Fruit fly (Drosophila melanogaster) whole organism, embryonic: ENCODE data around the gene CG13359.

Experiments used
- CG10366 ChIP-seq: fragments of 200-800 bp; sonication (Bioruptor generic); IDR thresholded peaks from 2 replicates; pipeline ENCODE4 v1.3.6; 2022; ENCODE audit warnings: missing biosample characterization, missing genetic modification characterization
- CG11504 ChIP-seq: fragments of 200-800 bp; sonication (Bioruptor generic); optimal IDR thresholded peaks from 3 replicates; lab custom pipeline; 2019; ENCODE audit warnings: missing biosample characterization, mild to moderate bottlenecking, missing genetic modification characterization, moderate library complexity
- CG11723 ChIP-seq: fragments of 200-800 bp; sonication (Bioruptor generic); optimal IDR thresholded peaks from 2 replicates; lab custom pipeline; 2017; ENCODE audit warnings: missing biosample characterization, mild to moderate bottlenecking, missing genetic modification characterization
- CG1233 ChIP-seq: fragments of 200-800 bp; sonication (Bioruptor generic); optimal IDR thresholded peaks from 4 replicates; lab custom pipeline; 2018; ENCODE audit warnings: missing biosample characterization, mild to moderate bottlenecking, missing genetic modification characterization
- CG13775 ChIP-seq: fragments of 200-800 bp; sonication (Bioruptor generic); optimal IDR thresholded peaks from 3 replicates; lab custom pipeline; 2017; ENCODE audit warnings: missing biosample characterization, mild to moderate bottlenecking, missing genetic modification characterization
- CG14667 ChIP-seq: fragments of 200-800 bp; sonication (Bioruptor generic); IDR thresholded peaks from 2 replicates; pipeline ENCODE4 v1.3.6; 2022; ENCODE audit warnings: missing biosample characterization, missing genetic modification characterization
- CG15011 ChIP-seq: fragments of 200-800 bp; sonication (Bioruptor generic); optimal IDR thresholded peaks from 3 replicates; lab custom pipeline; 2018; ENCODE audit warnings: missing biosample characterization, mild to moderate bottlenecking, missing genetic modification characterization
- CG16815 ChIP-seq: fragments of 200-800 bp; sonication (Bioruptor generic); optimal IDR thresholded peaks from 3 replicates; lab custom pipeline; 2017; ENCODE audit warnings: missing biosample characterization, mild to moderate bottlenecking, missing genetic modification characterization
- CG17612 ChIP-seq: fragments of 200-800 bp; sonication (Bioruptor generic); IDR thresholded peaks from 2 replicates; pipeline ENCODE4 v1.3.6; 2022; ENCODE audit warnings: missing biosample characterization, missing genetic modification characterization
- CG2116 ChIP-seq: fragments of 200-800 bp; sonication (Bioruptor generic); optimal IDR thresholded peaks from 3 replicates; lab custom pipeline; 2018; ENCODE audit warnings: missing biosample characterization, mild to moderate bottlenecking, missing genetic modification characterization
- CG30403 ChIP-seq: fragments of 200-800 bp; sonication (Bioruptor generic); optimal IDR thresholded peaks from 3 replicates; lab custom pipeline; 2016; ENCODE audit warnings: missing biosample characterization, missing genetic modification characterization
- CG31388 ChIP-seq: fragments of 200-800 bp; sonication (Bioruptor generic); optimal IDR thresholded peaks from 2 replicates; lab custom pipeline; 2016; ENCODE audit warnings: missing biosample characterization, missing genetic modification characterization
- CG4424 ChIP-seq: fragments of 200-800 bp; sonication (Bioruptor generic); optimal IDR thresholded peaks from 3 replicates; lab custom pipeline; 2016; ENCODE audit warnings: missing biosample characterization, missing genetic modification characterization
- CG4707 ChIP-seq: fragments of 200-800 bp; sonication (Bioruptor generic); optimal IDR thresholded peaks from 2 replicates; lab custom pipeline; 2018; ENCODE audit warnings: missing biosample characterization, mild to moderate bottlenecking, missing genetic modification characterization, moderate library complexity
- CG6813 ChIP-seq: fragments of 200-800 bp; sonication (Bioruptor generic); optimal IDR thresholded peaks from 2 replicates; lab custom pipeline; 2017; ENCODE audit warnings: missing biosample characterization, missing genetic modification characterization, mild to moderate bottlenecking, moderate library complexity, missing genetic modification reagents
- CG6854 ChIP-seq: fragments of 200-800 bp; sonication (Bioruptor generic); optimal IDR thresholded peaks from 3 replicates; lab custom pipeline; 2017; ENCODE audit warnings: missing biosample characterization, mild to moderate bottlenecking, missing genetic modification characterization
- CG9437 ChIP-seq: fragments of 200-800 bp; sonication (Bioruptor generic); optimal IDR thresholded peaks from 2 replicates; lab custom pipeline; 2018; ENCODE audit warnings: missing biosample characterization, mild to moderate bottlenecking, missing genetic modification characterization
- Chrac-16 ChIP-seq: fragments of 200-800 bp; sonication (Bioruptor generic); optimal IDR thresholded peaks from 3 replicates; lab custom pipeline; 2016; ENCODE audit warnings: missing biosample characterization, missing genetic modification characterization
- D ChIP-seq, 2 experiments: fragments of 200-800 bp in 1 of 2; fragments of >200 bp in 1 of 2; sonication (Bioruptor generic) in 1 of 2; optimal IDR thresholded peaks; 2 replicates in 1 of 2; 3 replicates in 1 of 2; lab custom pipeline; 2017; ENCODE audit warnings: mild to moderate bottlenecking in 1 of 2, missing biosample characterization in 1 of 2, missing genetic modification characterization in 1 of 2, missing genetic modification reagents in 1 of 2
- Fer1 ChIP-seq: fragments of 200-800 bp; sonication (Bioruptor generic); optimal IDR thresholded peaks from 2 replicates; lab custom pipeline; 2017; ENCODE audit warnings: missing biosample characterization, mild to moderate bottlenecking, missing genetic modification characterization
- HLHmδ ChIP-seq: fragments of 200-800 bp; sonication (Bioruptor generic); optimal IDR thresholded peaks from 2 replicates; lab custom pipeline; 2018; ENCODE audit warnings: missing biosample characterization, mild to moderate bottlenecking, missing genetic modification characterization, moderate library complexity
- Hmr ChIP-seq: fragments of 200-800 bp; sonication (Bioruptor generic); optimal IDR thresholded peaks from 3 replicates; lab custom pipeline; 2017; ENCODE audit warnings: mild to moderate bottlenecking, missing biosample characterization, missing genetic modification reagents, missing genetic modification characterization
- Mad ChIP-seq: fragments of 200-800 bp; sonication (Bioruptor generic); optimal IDR thresholded peaks from 2 replicates; lab custom pipeline; 2016; ENCODE audit warnings: missing biosample characterization, missing genetic modification characterization
- Max ChIP-seq: fragments of 200-800 bp; sonication (Bioruptor generic); optimal IDR thresholded peaks from 2 replicates; lab custom pipeline; 2016; ENCODE audit warnings: missing biosample characterization, mild to moderate bottlenecking, missing genetic modification characterization
- Neu2 ChIP-seq: fragments of 200-800 bp; sonication (Bioruptor generic); optimal IDR thresholded peaks from 3 replicates; lab custom pipeline; 2016; ENCODE audit warnings: missing biosample characterization, missing genetic modification characterization, borderline replicate concordance
- Spps ChIP-seq: fragments of 200-800 bp; sonication (Bioruptor generic); optimal IDR thresholded peaks from 2 replicates; lab custom pipeline; 2018; ENCODE audit warnings: missing biosample characterization, mild to moderate bottlenecking, missing genetic modification characterization
- Sry-δ ChIP-seq: fragments of 200-800 bp; sonication (Bioruptor generic); optimal IDR thresholded peaks from 2 replicates; lab custom pipeline; 2016; ENCODE audit warnings: missing biosample characterization, missing genetic modification characterization
- Xrp1 ChIP-seq: fragments of 200-800 bp; sonication (Bioruptor generic); IDR thresholded peaks from 2 replicates; pipeline ENCODE4 v1.3.6; 2022; ENCODE audit warnings: missing biosample characterization, missing genetic modification characterization
- ap ChIP-seq: fragments of 200-800 bp; sonication (Bioruptor generic); IDR thresholded peaks from 2 replicates; pipeline ENCODE4 v1.3.6; 2022; ENCODE audit warnings: missing biosample characterization, missing genetic modification characterization
- ato ChIP-seq: fragments of 200-800 bp; sonication (Bioruptor generic); IDR thresholded peaks from 2 replicates; pipeline ENCODE4 v1.3.6; 2022; ENCODE audit warnings: missing biosample characterization, missing genetic modification characterization; ENCODE audit not compliant: partially characterized antibody
- az2 ChIP-seq: fragments of 200-800 bp; sonication (Bioruptor generic); optimal IDR thresholded peaks from 3 replicates; lab custom pipeline; 2016; ENCODE audit warnings: missing biosample characterization, missing genetic modification characterization
- bcd ChIP-seq: fragments of 200-800 bp; sonication (Bioruptor generic); optimal IDR thresholded peaks from 2 replicates; lab custom pipeline; 2017; ENCODE audit warnings: missing biosample characterization, mild to moderate bottlenecking, missing genetic modification characterization
- br ChIP-seq: fragments of >200 bp; optimal IDR thresholded peaks from 2 replicates; lab custom pipeline; 2017
- dmrt99B ChIP-seq: fragments of 200-800 bp; sonication (Bioruptor generic); optimal IDR thresholded peaks from 2 replicates; lab custom pipeline; 2018; ENCODE audit warnings: missing biosample characterization, mild to moderate bottlenecking, missing genetic modification characterization, moderate library complexity
- ewg ChIP-seq: fragments of 200-800 bp; sonication (Bioruptor generic); optimal IDR thresholded peaks from 3 replicates; lab custom pipeline; 2017; ENCODE audit warnings: mild to moderate bottlenecking, missing biosample characterization, missing genetic modification reagents, missing genetic modification characterization
- exex ChIP-seq: fragments of 200-800 bp; sonication (Bioruptor generic); optimal IDR thresholded peaks from 4 replicates; lab custom pipeline; 2018; ENCODE audit warnings: missing biosample characterization, mild to moderate bottlenecking, missing genetic modification characterization, moderate library complexity
- gcm2 ChIP-seq: fragments of 200-800 bp; sonication (Bioruptor generic); optimal IDR thresholded peaks from 2 replicates; lab custom pipeline; 2016; ENCODE audit warnings: missing biosample characterization, missing genetic modification characterization
- hth ChIP-seq: fragments of >200 bp; optimal IDR thresholded peaks from 2 replicates; lab custom pipeline; 2017; ENCODE audit warnings: inconsistent platforms
- lab ChIP-seq: fragments of 200-800 bp; sonication (Bioruptor generic); optimal IDR thresholded peaks from 3 replicates; lab custom pipeline; 2017; ENCODE audit warnings: missing biosample characterization, missing genetic modification characterization, mild to moderate bottlenecking, moderate library complexity, missing genetic modification reagents
- org-1 ChIP-seq: fragments of 200-800 bp; sonication (Bioruptor generic); optimal IDR thresholded peaks from 2 replicates; lab custom pipeline; 2017; ENCODE audit warnings: missing biosample characterization, missing genetic modification characterization
- psq ChIP-seq: fragments of 200-800 bp; sonication (Bioruptor generic); optimal IDR thresholded peaks from 2 replicates; lab custom pipeline; 2017; ENCODE audit warnings: missing biosample characterization, missing genetic modification characterization
- rib ChIP-seq: fragments of 200-800 bp; sonication (Bioruptor generic); IDR thresholded peaks from 2 replicates; pipeline ENCODE4 v1.3.6; 2022; ENCODE audit warnings: missing biosample characterization, missing genetic modification characterization
- seq ChIP-seq: fragments of 200-800 bp; sonication (Bioruptor generic); IDR thresholded peaks from 2 replicates; pipeline ENCODE4 v1.3.6; 2022; ENCODE audit warnings: missing biosample characterization, missing genetic modification characterization
- sisA ChIP-seq: fragments of 200-800 bp; sonication (Bioruptor generic); IDR thresholded peaks from 2 replicates; pipeline ENCODE4 v1.3.6; 2022; ENCODE audit warnings: missing biosample characterization, missing genetic modification characterization
- slou ChIP-seq: fragments of 200-800 bp; sonication (Bioruptor generic); optimal IDR thresholded peaks from 3 replicates; lab custom pipeline; 2016; ENCODE audit warnings: missing biosample characterization, missing genetic modification characterization
- slp2 ChIP-seq: fragments of 200-800 bp; sonication (Bioruptor generic); optimal IDR thresholded peaks from 2 replicates; lab custom pipeline; 2016; ENCODE audit warnings: missing biosample characterization, missing genetic modification characterization
- sob ChIP-seq: fragments of 200-800 bp; sonication (Bioruptor generic); IDR thresholded peaks from 2 replicates; pipeline ENCODE4 v1.3.6; 2022; ENCODE audit warnings: missing biosample characterization, missing genetic modification characterization
- sr ChIP-seq: fragments of 200-800 bp; sonication (Bioruptor generic); IDR thresholded peaks from 3 replicates; pipeline ENCODE4 v1.3.6; 2022; ENCODE audit warnings: missing biosample characterization, missing genetic modification characterization
- ssp ChIP-seq: fragments of 200-800 bp; sonication (Bioruptor generic); IDR thresholded peaks from 2 replicates; pipeline ENCODE4 v1.3.6; 2022; ENCODE audit warnings: missing biosample characterization, missing genetic modification characterization
- stwl ChIP-seq: fragments of 200-800 bp; sonication (Bioruptor generic); optimal IDR thresholded peaks from 3 replicates; lab custom pipeline; 2018; ENCODE audit warnings: missing biosample characterization, mild to moderate bottlenecking, missing genetic modification characterization, moderate library complexity
- tup ChIP-seq: fragments of 200-800 bp; sonication (Bioruptor generic); optimal IDR thresholded peaks from 2 replicates; lab custom pipeline; 2016; ENCODE audit warnings: missing biosample characterization, mild to moderate bottlenecking, missing genetic modification characterization, moderate library complexity
- yki ChIP-seq: fragments of >200 bp; optimal IDR thresholded peaks from 3 replicates; lab custom pipeline; 2018

CG13359 gene

DNA sequence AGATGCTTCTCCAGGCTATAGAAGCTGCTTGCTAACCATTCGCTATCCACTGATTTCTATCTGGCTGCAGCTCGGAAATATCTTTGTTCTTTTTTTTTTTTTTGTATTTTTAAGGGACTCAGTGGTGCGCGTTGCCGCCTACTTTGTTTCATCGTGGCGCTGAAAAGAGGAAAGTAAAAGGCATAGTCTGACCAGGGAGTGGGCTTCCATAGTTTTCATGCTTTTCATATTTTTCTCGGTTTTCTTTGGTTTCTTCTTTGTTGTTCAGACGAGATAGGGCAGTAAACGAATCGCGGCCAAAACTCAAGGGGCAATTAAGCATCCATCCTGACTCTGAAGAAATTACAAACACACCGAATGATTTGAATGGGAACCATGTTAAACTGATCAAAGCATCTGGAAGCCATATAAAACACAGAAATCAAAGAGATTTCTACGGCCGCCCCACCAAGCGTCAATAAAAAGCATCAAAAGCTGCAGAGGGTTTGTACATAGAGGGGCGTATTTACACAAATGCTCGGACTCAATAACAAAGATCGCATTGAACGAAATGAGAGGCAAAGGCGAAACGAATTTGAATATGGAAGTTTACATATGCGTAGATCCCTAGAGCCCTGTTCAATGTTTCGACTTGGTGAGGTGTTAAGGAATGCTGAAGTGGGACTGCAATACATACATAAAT lies 30.8 kb downstream of the CG13359 start (continued):
- TF ChIP-seq br (lab: Kevin White, UChicago) (no peak), CG6854 (GFP tag; lab: Kevin White, UChicago) (no peak), CG13775 (no peak), hth (no peak), org-1 (GFP tag; lab: Kevin White, UChicago) (no peak), CG2116 (GFP tag; lab: Kevin White, UChicago) (no peak), CG16815 (GFP tag; lab: Kevin White, UChicago) (no peak), slou (no peak), CG11723 (no peak), Max (no peak), lab (GFP tag; lab: Kevin White, UChicago) (peak; percentile 41), CG14667 (no peak), seq (GFP tag; lab: Robert Waterston, UW) (no peak), HLHmδ (no peak), CG17612 (no peak), CG31388 (GFP tag; lab: Kevin White, UChicago) (no peak), CG6813 (GFP tag; lab: Kevin White, UChicago) (no peak), CG4424 (GFP tag; lab: Kevin White, UChicago) (no peak), Fer1 (GFP tag; lab: Kevin White, UChicago) (no peak), sr (GFP tag; lab: Robert Waterston, UW) (no peak), CG1233 (peak; percentile 15), ap (GFP tag; lab: Robert Waterston, UW) (no peak), az2 (GFP tag; lab: Kevin White, UChicago) (no peak), ato (GFP tag; lab: Robert Waterston, UW) (no peak), CG9437 (GFP tag; lab: Kevin White, UChicago) (no peak), bcd (GFP tag; lab: Kevin White, UChicago) (no peak), dmrt99B (peak; percentile 1), Neu2 (GFP tag; lab: Kevin White, UChicago) (no peak), tup (GFP tag; lab: Kevin White, UChicago) (no peak), Spps (tag; lab: Kevin White, UChicago) (no peak), Xrp1 (no peak), CG11504 (tag; lab: Kevin White, UChicago) (no peak), gcm2 (GFP tag; lab: Kevin White, UChicago) (no peak)

DNA sequence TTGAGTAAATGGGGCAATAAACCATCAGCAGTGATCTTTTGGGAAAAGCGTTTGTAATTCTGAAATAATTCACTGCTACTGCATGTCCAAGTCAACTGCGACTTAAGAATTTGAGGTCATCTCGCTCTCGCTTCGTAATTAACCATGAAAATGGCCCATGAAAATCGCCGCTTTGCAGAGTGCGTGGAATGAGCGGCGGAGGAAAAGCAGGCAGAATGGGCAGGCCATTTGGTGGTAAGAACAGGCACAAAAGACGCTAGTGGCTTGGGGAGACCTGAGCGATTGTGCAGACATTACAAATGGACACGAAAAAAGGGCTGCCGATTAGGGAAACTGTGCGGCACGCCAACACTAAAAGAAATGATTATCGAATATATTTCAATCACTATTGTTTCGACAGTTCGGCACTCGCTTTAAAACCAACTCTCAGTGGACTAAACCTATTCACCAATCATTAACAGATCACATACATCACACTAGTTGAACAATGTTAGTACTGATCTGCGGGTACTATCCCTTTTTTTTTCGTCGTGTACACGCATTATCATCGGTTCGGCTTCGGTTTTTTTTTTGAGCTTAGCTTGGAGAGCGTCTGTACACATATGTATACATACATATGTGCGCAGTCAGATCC lies 31.7 kb downstream of the CG13359 start:
- no peak for TF ChIP-seq stwl (tag; lab: Kevin White, UChicago)
- no peak for TF ChIP-seq slp2 (GFP tag; lab: Kevin White, UChicago)
- no peak for TF ChIP-seq rib (GFP tag; lab: Robert Waterston, UW)
- no peak for TF ChIP-seq CG10366 (GFP tag; lab: Robert Waterston, UW)
- no peak for TF ChIP-seq ssp (GFP tag; lab: Robert Waterston, UW)
- TF ChIP-seq CG30403: peak; percentile 31
- no peak for TF ChIP-seq yki
- TF ChIP-seq psq (GFP tag; lab: Kevin White, UChicago): no peak
- peak; percentile 38 for TF ChIP-seq Chrac-16 (GFP tag; lab: Kevin White, UChicago)
- no peak for TF ChIP-seq Mad (GFP tag; lab: Kevin White, UChicago)
- TF ChIP-seq exex (tag; lab: Kevin White, UChicago): no peak
- TF ChIP-seq CG15011 (GFP tag; lab: Kevin White, UChicago): no peak
- TF ChIP-seq D (optimal IDR thresholded peaks at IDR 0.05; lab: Kevin White, UChicago): no peak
- TF ChIP-seq D (GFP tag; optimal IDR thresholded peaks at IDR 0.05; lab: Kevin White, UChicago): peak; percentile 49
- peak; percentile 55 for TF ChIP-seq sisA (GFP tag; lab: Robert Waterston, UW)
- TF ChIP-seq sob (GFP tag; lab: Robert Waterston, UW): no peak
- TF ChIP-seq CG4707 (GFP tag; lab: Kevin White, UChicago): no peak
- no peak for TF ChIP-seq Hmr (GFP tag; lab: Kevin White, UChicago)
- TF ChIP-seq Sry-δ (GFP tag; lab: Kevin White, UChicago): no peak
- no peak for TF ChIP-seq ewg (GFP tag; lab: Kevin White, UChicago)
